Worm (Caenorhabditis elegans) whole organism, mixed stage, embryonic: ENCODE data around the gene F19C7.2.

Source experiments
- M03D4.4 ChIP-seq: sonication (generic microtip); optimal IDR thresholded peaks from 2 replicates; lab custom pipeline; 2017; ENCODE audit warnings: mild to moderate bottlenecking, missing genetic modification characterization, missing compliant biosample characterization
- bed-3 ChIP-seq: fragments of 200-800 bp; sonication (Bioruptor generic); optimal IDR thresholded peaks from 3 replicates; lab custom pipeline; 2018; ENCODE audit warnings: mild to moderate bottlenecking, missing genetic modification characterization, moderate library complexity, missing compliant biosample characterization
- blmp-1 ChIP-seq: fragments of 150-350 bp; optimal IDR thresholded peaks from 2 replicates; lab custom pipeline; 2014; ENCODE audit warnings: missing biosample characterization, missing genetic modification characterization
- ceh-39 ChIP-seq: fragments of 150-350 bp; optimal IDR thresholded peaks from 2 replicates; lab custom pipeline; 2014; ENCODE audit warnings: missing biosample characterization, missing genetic modification characterization
- ceh-43 ChIP-seq: fragments of 200-800 bp; sonication (Bioruptor generic); optimal IDR thresholded peaks from 2 replicates; lab custom pipeline; 2018; ENCODE audit warnings: mild to moderate bottlenecking, missing genetic modification characterization, moderate library complexity, missing compliant biosample characterization
- ceh-83 ChIP-seq: fragments of 200-800 bp; sonication (Bioruptor generic); optimal IDR thresholded peaks from 2 replicates; lab custom pipeline; 2018; ENCODE audit warnings: mild to moderate bottlenecking, missing genetic modification characterization, missing compliant biosample characterization
- ces-1 ChIP-seq: fragments of 150-350 bp; optimal IDR thresholded peaks from 2 replicates; lab custom pipeline; 2014; ENCODE audit warnings: missing biosample characterization, missing genetic modification reagents, missing genetic modification characterization
- cnd-1 ChIP-seq: fragments of 200-800 bp; sonication (Bioruptor generic); optimal IDR thresholded peaks from 2 replicates; lab custom pipeline; 2018; ENCODE audit warnings: mild to moderate bottlenecking, missing genetic modification characterization, missing compliant biosample characterization
- drap-1 ChIP-seq: fragments of 200-800 bp; sonication (Bioruptor generic); optimal IDR thresholded peaks from 3 replicates; lab custom pipeline; 2018; ENCODE audit warnings: mild to moderate bottlenecking, missing genetic modification characterization, missing compliant biosample characterization
- elt-1 ChIP-seq: sonication (generic microtip); optimal IDR thresholded peaks from 2 replicates; lab custom pipeline; 2017; ENCODE audit warnings: missing genetic modification characterization, mild to moderate bottlenecking, missing compliant biosample characterization, antibody characterized with exemption, moderate library complexity, borderline replicate concordance; ENCODE audit not compliant: insufficient read depth
- elt-3 ChIP-seq: fragments of 150-350 bp; optimal IDR thresholded peaks from 2 replicates; lab custom pipeline; 2014; ENCODE audit warnings: missing biosample characterization, missing genetic modification characterization
- flh-1 ChIP-seq: fragments of 200-800 bp; sonication (Bioruptor generic); optimal IDR thresholded peaks from 2 replicates; lab custom pipeline; 2018; ENCODE audit warnings: mild to moderate bottlenecking, missing genetic modification characterization, moderate library complexity, missing compliant biosample characterization
- ham-2 ChIP-seq: fragments of 200-800 bp; sonication (Bioruptor generic); optimal IDR thresholded peaks from 2 replicates; lab custom pipeline; 2018; ENCODE audit warnings: mild to moderate bottlenecking, missing genetic modification characterization, missing compliant biosample characterization
- hlh-1 ChIP-seq: fragments of 150-350 bp; optimal IDR thresholded peaks from 2 replicates; lab custom pipeline; 2014; ENCODE audit warnings: missing biosample characterization, missing genetic modification reagents, missing genetic modification characterization
- lin-13 ChIP-seq: fragments of 150-350 bp; optimal IDR thresholded peaks from 2 replicates; lab custom pipeline; 2014; ENCODE audit warnings: missing biosample characterization, missing genetic modification characterization
- lin-32 ChIP-seq: fragments of 200-800 bp; sonication (Bioruptor generic); optimal IDR thresholded peaks from 2 replicates; lab custom pipeline; 2018; ENCODE audit warnings: mild to moderate bottlenecking, missing genetic modification characterization, missing compliant biosample characterization
- lsy-2 ChIP-seq: fragments of 150-350 bp; optimal IDR thresholded peaks from 2 replicates; lab custom pipeline; 2014; ENCODE audit warnings: missing biosample characterization, missing genetic modification characterization
- mab-5 ChIP-seq: fragments of 150-350 bp; optimal IDR thresholded peaks from 2 replicates; lab custom pipeline; 2014; ENCODE audit warnings: missing biosample characterization, missing genetic modification characterization
- mep-1 ChIP-seq: fragments of 150-350 bp; optimal IDR thresholded peaks from 2 replicates; lab custom pipeline; 2017; ENCODE audit warnings: missing biosample characterization, missing genetic modification reagents, missing genetic modification characterization, inconsistent platforms
- mls-2 ChIP-seq: sonication (generic microtip); optimal IDR thresholded peaks from 2 replicates; lab custom pipeline; 2016; ENCODE audit warnings: mild to moderate bottlenecking, missing genetic modification characterization, moderate library complexity, missing compliant biosample characterization
- nhr-12 ChIP-seq: fragments of 150-350 bp; optimal IDR thresholded peaks from 2 replicates; lab custom pipeline; 2014; ENCODE audit warnings: missing biosample characterization, missing genetic modification characterization
- nhr-2 ChIP-seq: fragments of 150-350 bp; optimal IDR thresholded peaks from 2 replicates; lab custom pipeline; 2014; ENCODE audit warnings: missing biosample characterization, missing genetic modification characterization
- nhr-237 ChIP-seq: fragments of 150-350 bp; optimal IDR thresholded peaks from 2 replicates; lab custom pipeline; 2014; ENCODE audit warnings: missing biosample characterization, missing genetic modification characterization
- nhr-28 ChIP-seq: fragments of 150-350 bp; optimal IDR thresholded peaks from 2 replicates; lab custom pipeline; 2014; ENCODE audit warnings: missing biosample characterization, missing genetic modification characterization
- nhr-76 ChIP-seq: sonication (generic microtip); optimal IDR thresholded peaks from 2 replicates; lab custom pipeline; 2017; ENCODE audit warnings: missing biosample characterization, missing genetic modification characterization
- pha-4 ChIP-seq: fragments of 150-350 bp; optimal IDR thresholded peaks from 2 replicates; lab custom pipeline; 2018; ENCODE audit warnings: missing biosample characterization, missing genetic modification reagents, missing genetic modification characterization
- sem-2 ChIP-seq: fragments of 200-800 bp; sonication (Bioruptor generic); optimal IDR thresholded peaks from 2 replicates; lab custom pipeline; 2018; ENCODE audit warnings: mild to moderate bottlenecking, missing genetic modification characterization, missing compliant biosample characterization
- snpc-4 ChIP-seq: fragments of 150-350 bp; optimal IDR thresholded peaks from 2 replicates; lab custom pipeline; 2014; ENCODE audit warnings: missing biosample characterization, missing genetic modification characterization
- sptf-1 ChIP-seq: sonication (generic microtip); optimal IDR thresholded peaks from 2 replicates; lab custom pipeline; 2017; ENCODE audit warnings: mild to moderate bottlenecking, missing genetic modification characterization, moderate library complexity, missing compliant biosample characterization
- tbx-8 ChIP-seq: fragments of 200-800 bp; sonication (Bioruptor generic); optimal IDR thresholded peaks from 2 replicates; lab custom pipeline; 2018; ENCODE audit warnings: mild to moderate bottlenecking, missing genetic modification characterization, moderate library complexity, missing compliant biosample characterization
- unc-120 ChIP-seq: sonication (generic microtip); optimal IDR thresholded peaks from 2 replicates; lab custom pipeline; 2017; ENCODE audit warnings: missing genetic modification characterization, missing compliant biosample characterization; ENCODE audit not compliant: poor library complexity, severe bottlenecking
- unc-39 ChIP-seq: fragments of 150-350 bp; optimal IDR thresholded peaks from 2 replicates; lab custom pipeline; 2014; ENCODE audit warnings: missing biosample characterization, missing genetic modification characterization
- unc-62 ChIP-seq: fragments of 150-350 bp; optimal IDR thresholded peaks from 2 replicates; lab custom pipeline; 2014; ENCODE audit warnings: missing biosample characterization, missing genetic modification reagents, missing genetic modification characterization
- zip-8 ChIP-seq: fragments of 150-350 bp; optimal IDR thresholded peaks from 2 replicates; lab custom pipeline; 2014; ENCODE audit warnings: missing biosample characterization, missing genetic modification characterization
- ztf-11 ChIP-seq: fragments of 150-350 bp; optimal IDR thresholded peaks from 2 replicates; lab custom pipeline; 2014; ENCODE audit warnings: missing biosample characterization, missing genetic modification characterization

Gene F19C7.2

DNA sequence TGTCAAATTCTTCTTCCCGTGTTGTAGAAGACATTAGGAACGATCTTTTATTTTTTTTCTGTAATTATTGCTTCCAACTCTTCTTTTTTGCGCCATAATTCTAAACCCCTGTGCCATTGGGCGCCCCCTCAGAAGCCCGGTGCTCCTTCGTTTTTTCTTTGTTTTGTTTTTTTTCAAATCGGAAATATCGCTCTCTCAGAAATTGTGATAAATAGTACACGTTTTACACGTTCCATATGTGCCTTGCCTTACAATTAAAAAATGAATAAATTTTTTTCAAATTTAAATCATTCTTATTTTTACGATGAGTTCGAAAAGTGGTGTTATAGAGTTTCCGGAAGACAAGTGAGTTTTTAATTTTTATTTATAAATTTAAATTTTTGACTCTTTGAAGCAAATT is 49.7 kb downstream of the F19C7.2 start, which contains the start of gene F29B9.7:
Gene F29B9.7 (plus strand): TSS at position 301 of the 400 bp plus-strand sequence.
- TF ChIP-seq mls-2 (tag; lab: Kevin White, UChicago), result no peak
- TF ChIP-seq elt-1 (tag; lab: Kevin White, UChicago), result no peak
- no peak for TF ChIP-seq ceh-39
- no peak for TF ChIP-seq drap-1 (GFP tag; lab: Kevin White, UChicago)
- no peak for TF ChIP-seq ham-2 (GFP tag; lab: Kevin White, UChicago)
- no peak for TF ChIP-seq zip-8
- no peak for TF ChIP-seq snpc-4
- TF ChIP-seq M03D4.4, result no peak
- no peak for TF ChIP-seq pha-4 (tag; lab: Kevin White, UChicago)
- no peak for TF ChIP-seq lin-13 (tag; lab: Kevin White, UChicago)
- TF ChIP-seq tbx-8 (GFP tag; lab: Kevin White, UChicago), result no peak
- no peak for TF ChIP-seq nhr-76 (tag; lab: Kevin White, UChicago)

- TF ChIP-seq elt-1 (tag; lab: Kevin White, UChicago), result no peak
- TF ChIP-seq snpc-4, result no peak
- peak; percentile 48 for TF ChIP-seq pha-4 (tag; lab: Kevin White, UChicago)
- no peak for TF ChIP-seq sem-2 (GFP tag; lab: Kevin White, UChicago)
- TF ChIP-seq ceh-43 (GFP tag; lab: Kevin White, UChicago), result peak; percentile 9
- TF ChIP-seq ces-1 (GFP tag; lab: Kevin White, UChicago), result peak; percentile 65
- peak; percentile 33 for TF ChIP-seq unc-120 (tag; lab: Kevin White, UChicago)
- TF ChIP-seq mab-5, result no peak
- no peak for TF ChIP-seq zip-8
- no peak for TF ChIP-seq M03D4.4
- TF ChIP-seq nhr-12, result no peak
- no peak for TF ChIP-seq hlh-1 (tag; lab: Kevin White, UChicago)
- no peak for TF ChIP-seq ham-2 (GFP tag; lab: Kevin White, UChicago)
- peak; percentile 78 for TF ChIP-seq mep-1 (tag; lab: Kevin White, UChicago)
- peak; percentile 94 for TF ChIP-seq ceh-39
- TF ChIP-seq flh-1 (GFP tag; lab: Kevin White, UChicago), result no peak
- TF ChIP-seq nhr-28 (tag; lab: Kevin White, UChicago), result no peak
- peak; percentile 27 for TF ChIP-seq sptf-1 (tag; lab: Kevin White, UChicago)
- TF ChIP-seq lin-32, result no peak
- TF ChIP-seq blmp-1 (tag; lab: Kevin White, UChicago), result no peak
- no peak for TF ChIP-seq ztf-11 (tag; lab: Kevin White, UChicago)
- no peak for TF ChIP-seq unc-39 (tag; lab: Kevin White, UChicago)
- TF ChIP-seq tbx-8 (GFP tag; lab: Kevin White, UChicago), result no peak
- TF ChIP-seq cnd-1, result peak; percentile 38
- peak; percentile 34 for TF ChIP-seq lin-13 (tag; lab: Kevin White, UChicago)
- TF ChIP-seq bed-3 (GFP tag; lab: Kevin White, UChicago), result no peak
- no peak for TF ChIP-seq nhr-76 (tag; lab: Kevin White, UChicago)
- no peak for TF ChIP-seq drap-1 (GFP tag; lab: Kevin White, UChicago)
- TF ChIP-seq nhr-237 (tag; lab: Kevin White, UChicago), result peak; percentile 40
- no peak for TF ChIP-seq ceh-83 (GFP tag; lab: Kevin White, UChicago)
- TF ChIP-seq mls-2 (tag; lab: Kevin White, UChicago), result peak; percentile 60
- peak; percentile 57 for TF ChIP-seq lsy-2 (tag; lab: Kevin White, UChicago)
- TF ChIP-seq elt-3 (tag; lab: Kevin White, UChicago), result no peak
- TF ChIP-seq nhr-2, result no peak
- TF ChIP-seq unc-62, result no peak
Measured at ce11 chrIV:4650624-4651094, 50.9 kb downstream of the F19C7.2 start, which contains the start of gene ubc-9. Gene ubc-9, plus strand, starts transcription at chrIV:4651044.
